Fruit fly (Drosophila melanogaster) whole organism, embryonic: Measurements from ENCODE around the gene Obp93a.

ENCODE experiments used
- Abd-B ChIP-seq: fragments of 200-800 bp; sonication (Bioruptor generic); optimal IDR thresholded peaks from 2 replicates; lab custom pipeline; 2018; ENCODE audit warnings: missing biosample characterization, mild to moderate bottlenecking, missing genetic modification characterization, moderate library complexity
- CG10147 ChIP-seq: fragments of 200-800 bp; sonication (Bioruptor generic); optimal IDR thresholded peaks from 2 replicates; lab custom pipeline; 2019; ENCODE audit warnings: missing biosample characterization, mild to moderate bottlenecking, missing genetic modification characterization, moderate library complexity
- CG10267 ChIP-seq: fragments of 200-800 bp; sonication (Bioruptor generic); optimal IDR thresholded peaks from 2 replicates; lab custom pipeline; 2018; ENCODE audit warnings: missing biosample characterization, mild to moderate bottlenecking, missing genetic modification characterization, moderate library complexity
- CG10565 ChIP-seq: fragments of 200-800 bp; sonication (Bioruptor generic); optimal IDR thresholded peaks from 3 replicates; lab custom pipeline; 2016; ENCODE audit warnings: missing biosample characterization, mild to moderate bottlenecking, missing genetic modification characterization
- CG11504 ChIP-seq: fragments of 200-800 bp; sonication (Bioruptor generic); optimal IDR thresholded peaks from 3 replicates; lab custom pipeline; 2019; ENCODE audit warnings: missing biosample characterization, mild to moderate bottlenecking, missing genetic modification characterization, moderate library complexity
- CG13894 ChIP-seq: fragments of 200-800 bp; sonication (Bioruptor generic); optimal IDR thresholded peaks from 3 replicates; lab custom pipeline; 2018; ENCODE audit warnings: missing biosample characterization, mild to moderate bottlenecking, missing genetic modification characterization, moderate library complexity
- CG14667 ChIP-seq: fragments of 200-800 bp; sonication (Bioruptor generic); IDR thresholded peaks from 2 replicates; pipeline ENCODE4 v1.3.6; 2022; ENCODE audit warnings: missing biosample characterization, missing genetic modification characterization
- CG14710 ChIP-seq: fragments of 200-800 bp; sonication (Bioruptor generic); optimal IDR thresholded peaks from 3 replicates; lab custom pipeline; 2019; ENCODE audit warnings: missing biosample characterization, mild to moderate bottlenecking, missing genetic modification characterization, moderate library complexity
- CG15073 ChIP-seq: fragments of 200-800 bp; sonication (Bioruptor generic); optimal IDR thresholded peaks from 2 replicates; lab custom pipeline; 2016; ENCODE audit warnings: missing biosample characterization, missing genetic modification characterization
- CG1603 ChIP-seq: fragments of 200-800 bp; sonication (Bioruptor generic); optimal IDR thresholded peaks from 2 replicates; lab custom pipeline; 2019; ENCODE audit warnings: missing biosample characterization, mild to moderate bottlenecking, missing genetic modification characterization, moderate library complexity
- CG16813 ChIP-seq: fragments of 200-800 bp; sonication (Bioruptor generic); IDR thresholded peaks from 3 replicates; pipeline ENCODE4 v1.3.6; 2022; ENCODE audit warnings: missing biosample characterization, missing genetic modification characterization; ENCODE audit not compliant: partially characterized antibody
- CG16815 ChIP-seq: fragments of 200-800 bp; sonication (Bioruptor generic); optimal IDR thresholded peaks from 3 replicates; lab custom pipeline; 2017; ENCODE audit warnings: missing biosample characterization, mild to moderate bottlenecking, missing genetic modification characterization
- CG18599 ChIP-seq: fragments of 200-800 bp; sonication (Bioruptor generic); optimal IDR thresholded peaks from 3 replicates; lab custom pipeline; 2017; ENCODE audit warnings: missing biosample characterization, missing genetic modification characterization, mild to moderate bottlenecking, moderate library complexity, missing genetic modification reagents
- CG4328 ChIP-seq: fragments of 200-800 bp; sonication (Bioruptor generic); optimal IDR thresholded peaks from 3 replicates; lab custom pipeline; 2017; ENCODE audit warnings: missing biosample characterization, missing genetic modification reagents, missing genetic modification characterization
- CG4707 ChIP-seq: fragments of 200-800 bp; sonication (Bioruptor generic); optimal IDR thresholded peaks from 2 replicates; lab custom pipeline; 2018; ENCODE audit warnings: missing biosample characterization, mild to moderate bottlenecking, missing genetic modification characterization, moderate library complexity
- CG4854 ChIP-seq: fragments of 200-800 bp; sonication (Bioruptor generic); optimal IDR thresholded peaks from 2 replicates; lab custom pipeline; 2016; ENCODE audit warnings: missing biosample characterization, missing genetic modification characterization, inconsistent platforms
- CG8281 ChIP-seq: fragments of 200-800 bp; sonication (Bioruptor generic); optimal IDR thresholded peaks from 2 replicates; lab custom pipeline; 2018; ENCODE audit warnings: missing biosample characterization, mild to moderate bottlenecking, missing genetic modification characterization, moderate library complexity
- Doc2 ChIP-seq: fragments of 200-800 bp; sonication (Bioruptor generic); IDR thresholded peaks from 2 replicates; pipeline ENCODE4 v1.3.6; 2022; ENCODE audit warnings: missing biosample characterization, missing genetic modification characterization
- Elba2 ChIP-seq: fragments of 200-800 bp; sonication (Bioruptor generic); optimal IDR thresholded peaks from 3 replicates; lab custom pipeline; 2016; ENCODE audit warnings: missing biosample characterization, missing genetic modification characterization
- Ets97D ChIP-seq: fragments of 200-800 bp; sonication (Bioruptor generic); optimal IDR thresholded peaks from 3 replicates; lab custom pipeline; 2016; ENCODE audit warnings: missing biosample characterization, missing genetic modification characterization
- HmgD ChIP-seq: fragments of 200-800 bp; sonication (Bioruptor generic); optimal IDR thresholded peaks from 3 replicates; lab custom pipeline; 2016; ENCODE audit warnings: missing biosample characterization, missing genetic modification characterization
- Hmx ChIP-seq: fragments of 200-800 bp; sonication (Bioruptor generic); optimal IDR thresholded peaks from 2 replicates; lab custom pipeline; 2016; ENCODE audit warnings: missing biosample characterization, missing genetic modification characterization
- NFAT ChIP-seq: fragments of 200-800 bp; sonication (Bioruptor generic); IDR thresholded peaks from 2 replicates; pipeline ENCODE4 v1.3.6; 2022; ENCODE audit warnings: missing biosample characterization, missing genetic modification characterization
- Nf-YA ChIP-seq: fragments of 200-800 bp; sonication (Bioruptor generic); IDR thresholded peaks from 2 replicates; pipeline ENCODE4 v1.3.6; 2022; ENCODE audit warnings: missing biosample characterization, missing genetic modification characterization
- PHDP ChIP-seq: fragments of 200-800 bp; sonication (Bioruptor generic); optimal IDR thresholded peaks from 3 replicates; lab custom pipeline; 2018; ENCODE audit warnings: missing biosample characterization, mild to moderate bottlenecking, missing genetic modification characterization, moderate library complexity
- Xrp1 ChIP-seq: fragments of 200-800 bp; sonication (Bioruptor generic); IDR thresholded peaks from 2 replicates; pipeline ENCODE4 v1.3.6; 2022; ENCODE audit warnings: missing biosample characterization, missing genetic modification characterization
- bsh ChIP-seq, 2 experiments: fragments of 200-800 bp; sonication (Bioruptor generic); optimal IDR thresholded peaks; 2 replicates each; lab custom pipeline; 2017 to 2018; ENCODE audit warnings: mild to moderate bottlenecking in 2 of 2, missing biosample characterization in 2 of 2, missing genetic modification characterization in 2 of 2, moderate library complexity in 1 of 2
- caup ChIP-seq: fragments of 200-800 bp; sonication (Bioruptor generic); optimal IDR thresholded peaks from 3 replicates; lab custom pipeline; 2017; ENCODE audit warnings: missing biosample characterization, mild to moderate bottlenecking, missing genetic modification characterization, moderate library complexity; ENCODE audit not compliant: severe bottlenecking
- chn ChIP-seq: fragments of 200-800 bp; sonication (Bioruptor generic); optimal IDR thresholded peaks from 2 replicates; lab custom pipeline; 2016; ENCODE audit warnings: missing biosample characterization, missing genetic modification characterization
- corto ChIP-seq: fragments of 200-800 bp; sonication (Bioruptor generic); optimal IDR thresholded peaks from 2 replicates; lab custom pipeline; 2016; ENCODE audit warnings: missing biosample characterization, mild to moderate bottlenecking, missing genetic modification characterization, moderate library complexity
- fd102C ChIP-seq: fragments of 200-800 bp; sonication (Bioruptor generic); optimal IDR thresholded peaks from 2 replicates; lab custom pipeline; 2018; ENCODE audit warnings: missing biosample characterization, mild to moderate bottlenecking, missing genetic modification characterization, moderate library complexity
- ftz-f1 ChIP-seq: fragments of 200-800 bp; sonication (Bioruptor generic); optimal IDR thresholded peaks from 2 replicates; lab custom pipeline; 2016; ENCODE audit warnings: missing biosample characterization, missing genetic modification characterization
- grn ChIP-seq: fragments of 200-800 bp; sonication (Bioruptor generic); optimal IDR thresholded peaks from 3 replicates; lab custom pipeline; 2017; ENCODE audit warnings: missing biosample characterization, missing genetic modification characterization
- hbn ChIP-seq: fragments of 200-800 bp; sonication (Bioruptor generic); IDR thresholded peaks from 2 replicates; pipeline ENCODE4 v1.3.6; 2022; ENCODE audit warnings: missing biosample characterization, missing genetic modification characterization; ENCODE audit not compliant: partially characterized antibody
- her ChIP-seq: fragments of 200-800 bp; sonication (Bioruptor generic); optimal IDR thresholded peaks from 2 replicates; lab custom pipeline; 2016; ENCODE audit warnings: missing biosample characterization, missing genetic modification characterization
- hkb ChIP-seq, 2 experiments: fragments of 200-800 bp in 1 of 2; fragments of >200 bp in 1 of 2; sonication (Bioruptor generic) in 1 of 2; IDR thresholded peaks in 1 of 2; optimal IDR thresholded peaks in 1 of 2; 2 replicates each; pipeline versions ENCODE4 v1.3.6 to Lab custom; 2017 to 2022; ENCODE audit warnings: missing biosample characterization in 1 of 2, missing genetic modification characterization in 1 of 2
- ind ChIP-seq: fragments of 200-800 bp; sonication (Bioruptor generic); optimal IDR thresholded peaks from 3 replicates; lab custom pipeline; 2016; ENCODE audit warnings: missing biosample characterization, missing genetic modification characterization
- jigr1 ChIP-seq: fragments of 200-800 bp; sonication (Bioruptor generic); IDR thresholded peaks from 3 replicates; pipeline ENCODE4 v1.3.6; 2022; ENCODE audit warnings: missing biosample characterization, missing genetic modification characterization
- maf-S ChIP-seq: fragments of 200-800 bp; sonication (Bioruptor generic); optimal IDR thresholded peaks from 2 replicates; lab custom pipeline; 2016; ENCODE audit warnings: missing biosample characterization, missing genetic modification characterization
- mld ChIP-seq: fragments of 200-800 bp; sonication (Bioruptor generic); IDR thresholded peaks from 3 replicates; pipeline ENCODE4 v1.3.6; 2022; ENCODE audit warnings: missing biosample characterization, missing genetic modification characterization; ENCODE audit not compliant: partially characterized antibody
- pros ChIP-seq: fragments of 200-800 bp; sonication (Bioruptor generic); optimal IDR thresholded peaks from 3 replicates; lab custom pipeline; 2019; ENCODE audit warnings: missing biosample characterization, mild to moderate bottlenecking, missing genetic modification characterization, moderate library complexity
- stwl ChIP-seq: fragments of 200-800 bp; sonication (Bioruptor generic); optimal IDR thresholded peaks from 3 replicates; lab custom pipeline; 2018; ENCODE audit warnings: missing biosample characterization, mild to moderate bottlenecking, missing genetic modification characterization, moderate library complexity
- toy ChIP-seq: fragments of 200-800 bp; sonication (Bioruptor generic); IDR thresholded peaks from 2 replicates; pipeline ENCODE4 v1.3.6; 2022; ENCODE audit warnings: missing biosample characterization, missing genetic modification characterization
- tx ChIP-seq: fragments of 200-800 bp; sonication (Bioruptor generic); optimal IDR thresholded peaks from 2 replicates; lab custom pipeline; 2016; ENCODE audit warnings: missing biosample characterization, missing genetic modification characterization
- vvl ChIP-seq: fragments of 200-800 bp; sonication (Bioruptor generic); IDR thresholded peaks from 2 replicates; pipeline ENCODE4 v1.3.6; 2022; ENCODE audit warnings: missing biosample characterization, missing genetic modification characterization
- zfh2 ChIP-seq: fragments of 200-800 bp; sonication (Bioruptor generic); optimal IDR thresholded peaks from 2 replicates; lab custom pipeline; 2016; ENCODE audit warnings: missing biosample characterization, missing genetic modification characterization

Obp93a gene

dm6 chr3R:21111964-21112740, 17.4 kb downstream of the Obp93a start (continued):
- TF ChIP-seq Abd-B (GFP tag; lab: Kevin White, UChicago) (peak; percentile 39), zfh2 (no peak), Ets97D (GFP tag; lab: Kevin White, UChicago) (no peak), CG15073 (GFP tag; lab: Kevin White, UChicago) (no peak), jigr1 (GFP tag; lab: Robert Waterston, UW) (no peak), grn (no peak), toy (no peak)
- TF ChIP-seq, all 482 proteins: peak for 144

- peak; percentile 46 for TF ChIP-seq vvl (GFP tag; lab: Robert Waterston, UW)
- peak; percentile 34 for TF ChIP-seq PHDP (tag; lab: Kevin White, UChicago)
- TF ChIP-seq caup (GFP tag; lab: Kevin White, UChicago): peak; percentile 36
- peak in 1 of 2 experiments; percentile 4 for TF ChIP-seq bsh (GFP tag; optimal IDR thresholded peaks at IDR 0.05; lab: Kevin White, UChicago)
- peak; percentile 54 for TF ChIP-seq CG18599 (GFP tag; lab: Kevin White, UChicago)
- TF ChIP-seq CG8281 (tag; lab: Kevin White, UChicago): no peak
- TF ChIP-seq CG14667: no peak
- TF ChIP-seq ind (GFP tag; lab: Kevin White, UChicago): peak; percentile 53
- TF ChIP-seq CG10267 (tag; lab: Kevin White, UChicago): peak; percentile 71
- TF ChIP-seq CG10147: peak; percentile 64
- TF ChIP-seq CG16813: peak; percentile 91
- peak; percentile 52 for TF ChIP-seq CG13894
- no peak for TF ChIP-seq her (GFP tag; lab: Kevin White, UChicago)
- TF ChIP-seq NFAT (GFP tag; lab: Robert Waterston, UW): peak; percentile 43; the same call in 1 of the 2 replicates
- peak; percentile 44; the same call in 1 of the 2 replicates for TF ChIP-seq Xrp1
- TF ChIP-seq stwl (tag; lab: Kevin White, UChicago): peak; percentile 69
- TF ChIP-seq mld (GFP tag; lab: Robert Waterston, UW): peak; percentile 77
- peak; percentile 8 for TF ChIP-seq tx (GFP tag; lab: Kevin White, UChicago)
- TF ChIP-seq CG4328 (GFP tag; lab: Kevin White, UChicago): peak; percentile 55
- TF ChIP-seq Elba2: no peak
- TF ChIP-seq CG16815: peak; percentile 3
- TF ChIP-seq CG10565 (GFP tag; lab: Kevin White, UChicago): no peak
- TF ChIP-seq ftz-f1: no peak
- TF ChIP-seq chn: peak; percentile 4
- peak; percentile 86 for TF ChIP-seq hbn
- TF ChIP-seq CG11504 (tag; lab: Kevin White, UChicago): peak; percentile 59
- no peak for TF ChIP-seq Doc2 (GFP tag; lab: Robert Waterston, UW)
- peak; percentile 79 for TF ChIP-seq CG14710 (tag; lab: Kevin White, UChicago)
- peak; percentile 14 for TF ChIP-seq Hmx
- TF ChIP-seq hkb (optimal IDR thresholded peaks at IDR 0.05; lab: Kevin White, UChicago): no peak
- TF ChIP-seq hkb (GFP tag; IDR thresholded peaks at IDR 0.05; lab: Robert Waterston, UW): no peak
- TF ChIP-seq CG4707 (GFP tag; lab: Kevin White, UChicago): no peak
- TF ChIP-seq Nf-YA (GFP tag; lab: Robert Waterston, UW): 0 out of 2 replicates have a peak, but pooled peaks have one; percentile 6
- no peak for TF ChIP-seq maf-S
- no peak for TF ChIP-seq HmgD (GFP tag; lab: Kevin White, UChicago)
- peak; percentile 12 for TF ChIP-seq CG1603
- TF ChIP-seq corto (GFP tag; lab: Kevin White, UChicago): peak; percentile 24
- peak; percentile 8 for TF ChIP-seq CG4854 (GFP tag; lab: Kevin White, UChicago)
- TF ChIP-seq pros (GFP tag; lab: Kevin White, UChicago): no peak
- no peak for TF ChIP-seq fd102C (GFP tag; lab: Kevin White, UChicago)
These were observed 18.5 kb downstream of the Obp93a start, which contains the start of gene Rab11 for dm6 chr3R:21111046-21111480. Gene Rab11, plus strand, starts transcription at chr3R:21111408.
